Fruit fly (Drosophila melanogaster): ENCODE measurements around the gene CG9121.
A peak's percentile ranks its signal among the peaks of the same experiment; 100 is the strongest.

CG9121 gene

dm6 chr2L:5028091-5028490 is 22.8 kb downstream of the CG9121 start, which contains the start of gene vkg:
Gene vkg (minus strand): TSS chr2L:5028191.
- TF ChIP-seq CTCF (optimal IDR thresholded peaks at IDR 0.05) (no peak), CG8478 (optimal IDR thresholded peaks at IDR 0.05) (no peak)

- no peak for TF ChIP-seq CG8478 (optimal IDR thresholded peaks at IDR 0.05)
- no peak for TF ChIP-seq CTCF (optimal IDR thresholded peaks at IDR 0.05)
Observed at dm6 chr2L:5027321-5028069, 23.4 kb downstream of the CG9121 start.

- TF ChIP-seq CG8478 (optimal IDR thresholded peaks at IDR 0.05) (no peak), CTCF (optimal IDR thresholded peaks at IDR 0.05) (no peak)
Observed at dm6 chr2L:5025557-5025956, 25.3 kb downstream of the CG9121 start.

dm6 chr2L:5022602-5023001 is 28.3 kb downstream of the CG9121 start:
- TF ChIP-seq CTCF (optimal IDR thresholded peaks at IDR 0.05), result no peak
- no peak for TF ChIP-seq CG8478 (optimal IDR thresholded peaks at IDR 0.05)

dm6 chr2L:5020479-5020878 is 30.4 kb downstream of the CG9121 start:
- no peak for TF ChIP-seq CG8478 (optimal IDR thresholded peaks at IDR 0.05)
- TF ChIP-seq CTCF (optimal IDR thresholded peaks at IDR 0.05), result no peak

dm6 chr2L:5010784-5011260 is 40.0 kb downstream of the CG9121 start, which contains the start of the genes CG31917, Tfb5 and SelT:
Gene CG31917 (minus strand): TSS chr2L:5010834.
Gene Tfb5 (minus strand): TSS chr2L:5010834.
Gene SelT (plus strand): TSS chr2L:5010922.
- TF ChIP-seq CG8478 (optimal IDR thresholded peaks at IDR 0.05) (no peak), CTCF (optimal IDR thresholded peaks at IDR 0.05) (peak in 1 of 2 experiments; percentile 10)

dm6 chr2L:5009306-5010030 is 41.4 kb downstream of the CG9121 start, which contains the start of gene Rtnl1:
Gene Rtnl1 (minus strand): TSS chr2L:5009720.
- TF ChIP-seq CG8478 (optimal IDR thresholded peaks at IDR 0.05) (no peak), CTCF (optimal IDR thresholded peaks at IDR 0.05) (peak; percentile 53 to 60)

- TF ChIP-seq CTCF (optimal IDR thresholded peaks at IDR 0.05) (no peak), CG8478 (optimal IDR thresholded peaks at IDR 0.05) (no peak)
Observed at dm6 chr2L:5007256-5007655, 43.6 kb downstream of the CG9121 start.

- TF ChIP-seq CG8478 (optimal IDR thresholded peaks at IDR 0.05), result no peak
- TF ChIP-seq CTCF (optimal IDR thresholded peaks at IDR 0.05), result no peak
Observed at dm6 chr2L:5006323-5006722, 44.5 kb downstream of the CG9121 start.

- no peak for TF ChIP-seq CTCF (optimal IDR thresholded peaks at IDR 0.05)
- no peak for TF ChIP-seq CG8478 (optimal IDR thresholded peaks at IDR 0.05)
Observed at dm6 chr2L:5005464-5005764, 45.4 kb downstream of the CG9121 start.

dm6 chr2L:5004677-5005463 is 46.0 kb downstream of the CG9121 start:
- TF ChIP-seq CG8478 (optimal IDR thresholded peaks at IDR 0.05) (no peak), CTCF (optimal IDR thresholded peaks at IDR 0.05) (no peak)

- TF ChIP-seq CG8478 (optimal IDR thresholded peaks at IDR 0.05) (no peak), CTCF (optimal IDR thresholded peaks at IDR 0.05) (peak in 1 of 2 experiments; percentile 56)
Observed at dm6 chr2L:5003670-5004453, 47.0 kb downstream of the CG9121 start.

- no peak for TF ChIP-seq CTCF (optimal IDR thresholded peaks at IDR 0.05)
- TF ChIP-seq CG8478 (optimal IDR thresholded peaks at IDR 0.05), result no peak
Observed at dm6 chr2L:5002711-5003402, 48.0 kb downstream of the CG9121 start.

dm6 chr2L:5002031-5002430 is 48.8 kb downstream of the CG9121 start:
- TF ChIP-seq CTCF (optimal IDR thresholded peaks at IDR 0.05) (no peak), CG8478 (optimal IDR thresholded peaks at IDR 0.05) (no peak)
